Worm (Caenorhabditis elegans): ENCODE measurements around the gene F10E9.5.

- no peak for TF ChIP-seq nhr-11 (tag; optimal IDR thresholded peaks at IDR 0.05)
- no peak for TF ChIP-seq tag-97 (GFP tag; IDR thresholded peaks at IDR 0.05)
- no peak for TF ChIP-seq nhr-77 (tag; optimal IDR thresholded peaks at IDR 0.05)
- TF ChIP-seq unc-62 (GFP tag; optimal IDR thresholded peaks at IDR 0.05 in 1 of 2), result no peak
- TF ChIP-seq unc-62 (tag; optimal IDR thresholded peaks at IDR 0.05), result no peak
- no peak for TF ChIP-seq madf-5 (GFP tag; IDR thresholded peaks at IDR 0.05)
Measured at ce11 chrIII:8293260-8293659, 14.1 kb upstream of the F10E9.5 start.
